Fruit fly (Drosophila melanogaster) whole organism: ENCODE results near the gene Exo70.

Experiments
- CG8478 ChIP-seq: fragments of >200 bp; optimal IDR thresholded peaks from 2 replicates; lab custom pipeline; 2018; ENCODE audit warnings: inconsistent platforms
- EcR ChIP-seq, 2 experiments: fragments of >200 bp; optimal IDR thresholded peaks; 2 replicates each; lab custom pipeline; 2017; ENCODE audit warnings: missing biosample characterization in 2 of 2, missing genetic modification characterization in 2 of 2, missing genetic modification reagents in 2 of 2
- pan ChIP-seq: fragments of >200 bp; optimal IDR thresholded peaks from 2 replicates; lab custom pipeline; 2017
- psq ChIP-seq: fragments of >200 bp; optimal IDR thresholded peaks from 2 replicates; lab custom pipeline; 2017
- usp ChIP-seq: fragments of >200 bp; optimal IDR thresholded peaks from 2 replicates; lab custom pipeline; 2017; ENCODE audit warnings: missing biosample characterization, missing genetic modification characterization, mixed read lengths

dm6 chr3L:8371538-8371937 lies 40.1 kb upstream of the Exo70 start:
- TF ChIP-seq CG8478 (lab: Kevin White, UChicago) (no peak), pan (lab: Kevin White, UChicago) (no peak), psq (lab: Kevin White, UChicago) (no peak), usp (GFP tag; lab: Kevin White, UChicago) (no peak), EcR (GFP tag; optimal IDR thresholded peaks at IDR 0.05; lab: Kevin White, UChicago) (no peak)
